Worm (Caenorhabditis elegans): ENCODE measurements around the gene F22F7.2.

- no peak for TF ChIP-seq B0310.2 (tag; optimal IDR thresholded peaks at IDR 0.05)
- no peak for TF ChIP-seq tbx-37 (GFP tag; conservative IDR thresholded peaks at IDR 0.05)
- no peak for TF ChIP-seq pes-1 (GFP tag; IDR thresholded peaks at IDR 0.05)
- no peak for TF ChIP-seq F13C5.2 (tag; optimal IDR thresholded peaks at IDR 0.05)
- TF ChIP-seq tbx-11 (GFP tag; IDR thresholded peaks at IDR 0.05) = no peak
- TF ChIP-seq hmg-4 (GFP tag; optimal IDR thresholded peaks at IDR 0.05) = no peak
- no peak for TF ChIP-seq ama-1 (optimal IDR thresholded peaks at IDR 0.05)
- TF ChIP-seq flt-1 (GFP tag; IDR thresholded peaks at IDR 0.05) = no peak
- no peak for TF ChIP-seq hnd-1 (tag; optimal IDR thresholded peaks at IDR 0.05)
- no peak for TF ChIP-seq ets-7 (tag; optimal IDR thresholded peaks at IDR 0.05)
Observed at ce11 chrV:2095772-2096171, 26.8 kb upstream of the F22F7.2 start, which contains the start of gene clec-207.

All from whole organism, early embryonic.